Fruit fly (Drosophila melanogaster): Measurements from ENCODE around the gene Dref.
A peak's percentile ranks its signal among the peaks of the same experiment; 100 is the strongest.

Gene Dref

DNA sequence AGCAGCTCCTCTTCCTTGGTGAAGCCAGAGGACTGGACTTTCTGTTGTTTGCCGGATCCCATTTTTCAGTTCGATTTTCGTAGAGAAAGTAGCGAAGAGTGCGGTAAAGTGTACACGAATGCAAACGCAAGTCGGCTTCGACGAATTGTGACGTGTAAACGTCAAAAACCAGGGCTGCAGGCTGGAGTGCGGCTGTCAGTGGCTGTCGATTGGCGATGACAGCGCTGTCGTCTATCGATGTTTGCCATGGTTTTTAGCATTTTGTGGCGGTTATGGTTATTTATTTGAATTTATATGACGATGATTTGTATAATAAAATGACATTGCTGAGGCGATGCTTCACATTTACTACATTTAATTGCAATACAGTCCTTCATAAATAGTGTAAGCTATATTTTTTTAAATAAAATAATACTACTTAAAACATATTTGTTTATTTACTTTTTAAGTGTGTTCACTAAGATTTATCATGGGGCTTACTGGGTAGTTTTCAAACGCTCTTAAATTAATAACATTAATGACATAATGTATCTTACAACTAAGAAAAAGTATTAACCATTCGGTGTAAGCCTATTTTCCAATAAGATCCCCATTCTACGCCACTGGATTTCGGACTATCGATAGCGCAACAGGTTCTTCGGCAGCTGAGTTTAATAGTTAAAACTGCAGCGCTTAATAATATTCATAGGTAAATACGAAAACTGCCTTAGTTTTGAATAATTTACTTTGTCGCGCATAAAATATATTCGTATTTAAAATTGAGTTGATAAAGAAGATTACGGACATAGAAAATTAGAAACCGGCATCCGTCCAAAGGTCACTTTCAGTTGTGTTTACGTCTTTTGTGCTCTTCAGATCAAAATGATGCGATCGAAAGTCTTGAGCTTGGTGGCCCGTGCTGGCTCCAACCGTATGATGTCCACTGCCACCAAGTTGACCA, 48.7 kb downstream of the Dref start, which contains the start of the genes CG5885 and CG4598 (continued):
- TF ChIP-seq Mad (GFP tag; optimal IDR thresholded peaks at IDR 0.05) (peak; percentile 6), Eip74EF (GFP tag; optimal IDR thresholded peaks at IDR 0.05) (peak in 1 of 2 experiments; percentile 22), CG17359 (tag; optimal IDR thresholded peaks at IDR 0.05) (peak; percentile 49), CG8290 (GFP tag; optimal IDR thresholded peaks at IDR 0.05) (peak; percentile 46), CG8290 (tag; optimal IDR thresholded peaks at IDR 0.05) (peak in 1 of 2 experiments; percentile 76), sd (tag; optimal IDR thresholded peaks at IDR 0.05) (peak; percentile 15), CG15479 (GFP tag; optimal IDR thresholded peaks at IDR 0.05) (no peak), dati (GFP tag; IDR thresholded peaks at IDR 0.05) (no peak), hb (GFP tag; IDR thresholded peaks at IDR 0.05; ENCODE audit: partially characterized antibody) (peak; percentile 69), CG12769 (tag; optimal IDR thresholded peaks at IDR 0.05) (peak; percentile 20), shn (GFP tag; optimal IDR thresholded peaks at IDR 0.05) (peak; percentile 9), grn (GFP tag; optimal IDR thresholded peaks at IDR 0.05) (no peak), Awh (GFP tag; IDR thresholded peaks at IDR 0.05) (peak; percentile 78), Dbx (GFP tag; IDR thresholded peaks at IDR 0.05) (peak; percentile 80), fru (optimal IDR thresholded peaks at IDR 0.05) (no peak), CG10979 (tag; optimal IDR thresholded peaks at IDR 0.05) (peak; percentile 58), tup (GFP tag; optimal IDR thresholded peaks at IDR 0.05) (peak; percentile 40), mam (GFP tag; optimal IDR thresholded peaks at IDR 0.05) (peak; percentile 71), CG4707 (GFP tag; optimal IDR thresholded peaks at IDR 0.05) (no peak), CG4820 (GFP tag; optimal IDR thresholded peaks at IDR 0.05) (peak; percentile 84), croc (GFP tag; conservative IDR thresholded peaks at IDR 0.05) (0 out of 3 replicates have a peak, but pooled peaks have one; percentile 25), CG4617 (GFP tag; optimal IDR thresholded peaks at IDR 0.05; ENCODE audit: borderline replicate concordance) (peak; percentile 48), bbx (GFP tag; IDR thresholded peaks at IDR 0.05; ENCODE audit: partially characterized antibody) (peak; percentile 81), CG17568 (GFP tag; optimal IDR thresholded peaks at IDR 0.05) (no peak), CG34422 (GFP tag; IDR thresholded peaks at IDR 0.05) (peak; percentile 63; the same call in 2 of the 3 replicates), gcm2 (GFP tag; optimal IDR thresholded peaks at IDR 0.05) (peak; percentile 25), salm (tag; optimal IDR thresholded peaks at IDR 0.05) (no peak), ken (GFP tag; IDR thresholded peaks at IDR 0.05) (peak; percentile 71; the same call in 1 of the 3 replicates), CkIIα-i1 (GFP tag; IDR thresholded peaks at IDR 0.05) (no peak), maf-S (GFP tag; optimal IDR thresholded peaks at IDR 0.05) (peak; percentile 40), CG5245 (GFP tag; optimal IDR thresholded peaks at IDR 0.05) (no peak), bab2 (GFP tag; optimal IDR thresholded peaks at IDR 0.05) (peak; percentile 37), pb (GFP tag; optimal IDR thresholded peaks at IDR 0.05) (no peak), psq (GFP tag; optimal IDR thresholded peaks at IDR 0.05) (peak; percentile 42), ind (GFP tag; optimal IDR thresholded peaks at IDR 0.05) (peak; percentile 59), CG16863 (GFP tag; optimal IDR thresholded peaks at IDR 0.05) (peak; percentile 27), Rfx (GFP tag; IDR thresholded peaks at IDR 0.05) (peak; percentile 80), CG2678 (tag; optimal IDR thresholded peaks at IDR 0.05) (peak; percentile 76), CG1529 (GFP tag; optimal IDR thresholded peaks at IDR 0.05) (peak; percentile 49), NC2β (GFP tag; optimal IDR thresholded peaks at IDR 0.05) (peak; percentile 44), CG11696 (GFP tag; IDR thresholded peaks at IDR 0.05) (0 out of 2 replicates have a peak, but pooled peaks have one; percentile 28), lilli (GFP tag; optimal IDR thresholded peaks at IDR 0.05) (peak; percentile 80), fd3F (GFP tag; optimal IDR thresholded peaks at IDR 0.05) (peak; percentile 66), cg (GFP tag; optimal IDR thresholded peaks at IDR 0.05) (no peak), gem (tag; optimal IDR thresholded peaks at IDR 0.05) (peak; percentile 87), CG1602 (GFP tag; optimal IDR thresholded peaks at IDR 0.05) (peak; percentile 69), CG17829 (tag; optimal IDR thresholded peaks at IDR 0.05) (peak; percentile 56), CG10366 (GFP tag; IDR thresholded peaks at IDR 0.05) (peak; percentile 70), nerfin-1 (tag; optimal IDR thresholded peaks at IDR 0.05) (peak; percentile 27)

All from whole organism, embryonic.